Worm (Caenorhabditis elegans) whole organism, L4 larva: Measurements from ENCODE around the gene W03C9.2.

Experiments
- F10B5.3 ChIP-seq: sonication (generic microtip); optimal IDR thresholded peaks from 2 replicates; lab custom pipeline; 2016; ENCODE audit warnings: mild to moderate bottlenecking, missing genetic modification characterization, missing compliant biosample characterization
- F44E2.7 ChIP-seq: fragments of 200-800 bp; sonication (Bioruptor generic); IDR thresholded peaks from 2 replicates; pipeline ENCODE4 v2.1.2; 2022; ENCODE audit warnings: missing genetic modification characterization, missing compliant biosample characterization
- F49E8.2 ChIP-seq: sonication (generic microtip); optimal IDR thresholded peaks from 2 replicates; lab custom pipeline; 2016; ENCODE audit warnings: missing compliant biosample characterization, mild to moderate bottlenecking, missing genetic modification characterization, borderline replicate concordance
- T20F7.1 ChIP-seq: fragments of 200-800 bp; sonication (Bioruptor generic); optimal IDR thresholded peaks from 2 replicates; lab custom pipeline; 2018; ENCODE audit warnings: mild to moderate bottlenecking, missing genetic modification characterization, missing compliant biosample characterization
- T26A8.4 ChIP-seq: fragments of 200-800 bp; sonication (Bioruptor generic); IDR thresholded peaks from 2 replicates; pipeline ENCODE4 v1.3.6; 2022; ENCODE audit warnings: missing genetic modification characterization, missing compliant biosample characterization
- Y48G9A.11 ChIP-seq: fragments of 200-800 bp; sonication (Bioruptor generic); IDR thresholded peaks from 2 replicates; pipeline ENCODE4 v1.3.6; 2022; ENCODE audit warnings: missing genetic modification reagents, missing genetic modification characterization, missing compliant biosample characterization
- Y75B8A.6 ChIP-seq: fragments of 200-800 bp; sonication (Bioruptor generic); IDR thresholded peaks from 2 replicates; pipeline ENCODE4 v1.3.6; 2022; ENCODE audit warnings: missing genetic modification reagents, missing genetic modification characterization, missing compliant biosample characterization
- ZK546.5 ChIP-seq, 2 experiments: sonication (generic microtip); optimal IDR thresholded peaks; 2 replicates each; lab custom pipeline; 2017; ENCODE audit warnings: missing biosample characterization in 2 of 2, missing genetic modification characterization in 2 of 2
- aly-2 ChIP-seq: sonication (generic microtip); optimal IDR thresholded peaks from 2 replicates; lab custom pipeline; 2018; ENCODE audit warnings: missing biosample characterization, missing genetic modification characterization
- arid-1 ChIP-seq: fragments of 200-800 bp; sonication (Bioruptor generic); conservative IDR thresholded peaks from 2 replicates; pipeline ENCODE4 v1.3.6; 2022; ENCODE audit warnings: missing genetic modification reagents, missing genetic modification characterization, missing compliant biosample characterization
- ceh-32 ChIP-seq: sonication (generic microtip); optimal IDR thresholded peaks from 2 replicates; lab custom pipeline; 2016; ENCODE audit warnings: mild to moderate bottlenecking, missing genetic modification characterization, missing compliant biosample characterization; ENCODE audit not compliant: poor library complexity
- ceh-82 ChIP-seq: sonication (generic microtip); optimal IDR thresholded peaks from 2 replicates; lab custom pipeline; 2017; ENCODE audit warnings: missing biosample characterization, missing genetic modification characterization
- ctbp-1 ChIP-seq: fragments of 200-800 bp; sonication (Bioruptor generic); IDR thresholded peaks from 2 replicates; pipeline ENCODE4 v1.3.6; 2022; ENCODE audit warnings: missing genetic modification reagents, missing genetic modification characterization, missing compliant biosample characterization
- daf-12 ChIP-seq: fragments of 150-350 bp; optimal IDR thresholded peaks from 2 replicates; lab custom pipeline; 2014; ENCODE audit warnings: missing biosample characterization, missing genetic modification reagents, missing genetic modification characterization
- dmd-8 ChIP-seq: fragments of 200-800 bp; sonication (Bioruptor generic); IDR thresholded peaks from 2 replicates; pipeline ENCODE4 v1.3.6; 2022; ENCODE audit warnings: missing genetic modification characterization, missing compliant biosample characterization
- duxl-1 ChIP-seq: sonication (generic microtip); optimal IDR thresholded peaks from 2 replicates; lab custom pipeline; 2016; ENCODE audit warnings: mild to moderate bottlenecking, missing genetic modification characterization, moderate library complexity, missing compliant biosample characterization; ENCODE audit not compliant: poor library complexity
- dve-1 ChIP-seq: sonication (generic microtip); optimal IDR thresholded peaks from 2 replicates; lab custom pipeline; 2017; ENCODE audit warnings: antibody characterized with exemption, mild to moderate bottlenecking, missing genetic modification characterization, missing compliant biosample characterization; ENCODE audit not compliant: insufficient read depth
- egl-27 ChIP-seq: sonication (generic microtip); optimal IDR thresholded peaks from 3 replicates; lab custom pipeline; 2017; ENCODE audit warnings: missing biosample characterization, missing genetic modification reagents, missing genetic modification characterization
- hlh-11 ChIP-seq: fragments of 200-800 bp; sonication (Bioruptor generic); optimal IDR thresholded peaks from 2 replicates; lab custom pipeline; 2018; ENCODE audit warnings: mild to moderate bottlenecking, missing genetic modification characterization, missing compliant biosample characterization
- jun-1 ChIP-seq: fragments of 150-350 bp; optimal IDR thresholded peaks from 2 replicates; lab custom pipeline; 2014; ENCODE audit warnings: missing biosample characterization, missing genetic modification reagents, missing genetic modification characterization
- lin-1 ChIP-seq: fragments of 200-800 bp; sonication (Bioruptor generic); IDR thresholded peaks from 2 replicates; pipeline ENCODE4 v1.3.6; 2022; ENCODE audit warnings: missing genetic modification reagents, missing genetic modification characterization, missing compliant biosample characterization
- lin-13 ChIP-seq: fragments of 150-350 bp; optimal IDR thresholded peaks from 2 replicates; lab custom pipeline; 2014; ENCODE audit warnings: missing biosample characterization, missing genetic modification reagents, missing genetic modification characterization
- lin-15B ChIP-seq: fragments of 150-350 bp; sonication (generic microtip); optimal IDR thresholded peaks from 3 replicates; lab custom pipeline; 2014; ENCODE audit warnings: missing biosample characterization, missing genetic modification characterization
- lin-29 ChIP-seq: fragments of 200-800 bp; sonication (Bioruptor generic); IDR thresholded peaks from 2 replicates; pipeline ENCODE4 v1.3.6; 2022; ENCODE audit warnings: missing genetic modification reagents, missing genetic modification characterization, missing compliant biosample characterization
- lin-38 ChIP-seq: fragments of 200-800 bp; sonication (Bioruptor generic); IDR thresholded peaks from 2 replicates; pipeline ENCODE4 v1.3.6; 2022; ENCODE audit warnings: missing genetic modification reagents, missing genetic modification characterization, missing compliant biosample characterization
- lsy-2 ChIP-seq, 2 experiments: fragments of 150-350 bp in 1 of 2; sonication (generic microtip) in 1 of 2; optimal IDR thresholded peaks; 2 replicates each; lab custom pipeline; 2014 to 2017; ENCODE audit warnings: missing biosample characterization in 2 of 2, missing genetic modification characterization in 2 of 2
- mdl-1 ChIP-seq, 2 experiments: fragments of 150-350 bp in 1 of 2; sonication (generic microtip) in 1 of 2; optimal IDR thresholded peaks; 2 replicates each; lab custom pipeline; 2014 to 2017; ENCODE audit warnings: missing biosample characterization in 2 of 2, missing genetic modification characterization in 2 of 2
- mdt-29 ChIP-seq: fragments of 200-800 bp; sonication (Bioruptor generic); IDR thresholded peaks from 2 replicates; pipeline ENCODE4 v1.3.6; 2022; ENCODE audit warnings: missing genetic modification reagents, missing genetic modification characterization, missing compliant biosample characterization
- mep-1 ChIP-seq: fragments of 150-350 bp; sonication (generic microtip); optimal IDR thresholded peaks from 3 replicates; lab custom pipeline; 2014; ENCODE audit warnings: missing biosample characterization, missing genetic modification characterization
- mes-2 ChIP-seq: sonication (generic microtip); optimal IDR thresholded peaks from 2 replicates; lab custom pipeline; 2016; ENCODE audit warnings: missing genotype, mild to moderate bottlenecking, missing genetic modification characterization, missing compliant biosample characterization; ENCODE audit not compliant: poor library complexity, severe bottlenecking
- mxl-2 ChIP-seq: fragments of 200-800 bp; sonication (Bioruptor generic); conservative IDR thresholded peaks from 2 replicates; pipeline ENCODE4 v1.3.6; 2022; ENCODE audit warnings: missing genetic modification reagents, missing genetic modification characterization, missing compliant biosample characterization
- nhr-10 ChIP-seq: fragments of 150-350 bp; optimal IDR thresholded peaks from 2 replicates; lab custom pipeline; 2014; ENCODE audit warnings: missing biosample characterization, missing genetic modification characterization
- nhr-102 ChIP-seq: sonication (generic microtip); optimal IDR thresholded peaks from 2 replicates; lab custom pipeline; 2016; ENCODE audit warnings: mild to moderate bottlenecking, missing genetic modification characterization, moderate library complexity, missing compliant biosample characterization
- nhr-111 ChIP-seq: fragments of 200-800 bp; sonication (Bioruptor generic); optimal IDR thresholded peaks from 2 replicates; lab custom pipeline; 2018; ENCODE audit warnings: mild to moderate bottlenecking, missing genetic modification characterization, missing compliant biosample characterization
- nhr-42 ChIP-seq: fragments of 200-800 bp; sonication (Bioruptor generic); IDR thresholded peaks from 2 replicates; pipeline ENCODE4 v1.3.6; 2022; ENCODE audit warnings: missing genetic modification characterization, missing compliant biosample characterization
- nhr-77 ChIP-seq: fragments of 150-350 bp; optimal IDR thresholded peaks from 2 replicates; lab custom pipeline; 2014; ENCODE audit warnings: missing biosample characterization, missing genetic modification characterization
- pqm-1 ChIP-seq: sonication (generic microtip); optimal IDR thresholded peaks from 2 replicates; lab custom pipeline; 2017; ENCODE audit warnings: missing biosample characterization, missing genetic modification characterization
- saeg-2 ChIP-seq: fragments of 200-800 bp; sonication (Bioruptor generic); IDR thresholded peaks from 2 replicates; pipeline ENCODE4 v1.3.6; 2022; ENCODE audit warnings: missing genetic modification reagents, missing genetic modification characterization, missing compliant biosample characterization
- skn-1 ChIP-seq: fragments of 150-350 bp; optimal IDR thresholded peaks from 2 replicates; lab custom pipeline; 2014; ENCODE audit warnings: missing biosample characterization, missing genetic modification characterization
- spr-1 ChIP-seq: sonication (generic microtip); optimal IDR thresholded peaks from 2 replicates; lab custom pipeline; 2016; ENCODE audit warnings: mild to moderate bottlenecking, missing genetic modification characterization, missing compliant biosample characterization
- spr-3 ChIP-seq: fragments of 200-800 bp; sonication (Bioruptor generic); optimal IDR thresholded peaks from 2 replicates; lab custom pipeline; 2018; ENCODE audit warnings: mild to moderate bottlenecking, missing genetic modification characterization, missing compliant biosample characterization
- tag-97 ChIP-seq: fragments of 200-800 bp; sonication (Bioruptor generic); IDR thresholded peaks from 2 replicates; pipeline ENCODE4 v1.3.6; 2022; ENCODE audit warnings: missing genetic modification characterization, missing compliant biosample characterization
- tra-1 ChIP-seq: fragments of 200-800 bp; sonication (Bioruptor generic); IDR thresholded peaks from 2 replicates; pipeline ENCODE4 v1.3.6; 2022; ENCODE audit warnings: missing genetic modification reagents, missing genetic modification characterization, missing compliant biosample characterization
- unc-62 ChIP-seq, 3 experiments: fragments of 150-350 bp in 1 of 3; sonication (generic microtip); optimal IDR thresholded peaks in 2 of 3; peaks in 1 of 3; 1 replicate in 1 of 3; 2 replicates in 2 of 3; lab custom pipeline; 2014 to 2017; ENCODE audit warnings: missing biosample characterization in 3 of 3, missing genetic modification characterization in 3 of 3, missing genetic modification reagents in 3 of 3, missing genotype in 1 of 3
- zfp-2 ChIP-seq: sonication (generic microtip); optimal IDR thresholded peaks from 2 replicates; lab custom pipeline; 2016; ENCODE audit warnings: mild to moderate bottlenecking, missing genetic modification characterization, missing compliant biosample characterization
- zfp-3 ChIP-seq: fragments of 200-800 bp; sonication (Bioruptor generic); conservative IDR thresholded peaks from 2 replicates; pipeline ENCODE4 v1.3.6; 2022; ENCODE audit warnings: missing genetic modification reagents, missing genetic modification characterization, missing compliant biosample characterization
- zip-11 ChIP-seq: fragments of 200-800 bp; sonication (Bioruptor generic); IDR thresholded peaks from 2 replicates; pipeline ENCODE4 v1.3.6; 2022; ENCODE audit warnings: missing genetic modification characterization, missing compliant biosample characterization
- zip-2 ChIP-seq: fragments of 150-350 bp; optimal IDR thresholded peaks from 2 replicates; lab custom pipeline; 2014; ENCODE audit warnings: missing biosample characterization, missing genetic modification characterization
- ztf-11 ChIP-seq: fragments of 150-350 bp; optimal IDR thresholded peaks from 2 replicates; lab custom pipeline; 2014; ENCODE audit warnings: missing biosample characterization, missing genetic modification characterization

The W03C9.2 gene

DNA sequence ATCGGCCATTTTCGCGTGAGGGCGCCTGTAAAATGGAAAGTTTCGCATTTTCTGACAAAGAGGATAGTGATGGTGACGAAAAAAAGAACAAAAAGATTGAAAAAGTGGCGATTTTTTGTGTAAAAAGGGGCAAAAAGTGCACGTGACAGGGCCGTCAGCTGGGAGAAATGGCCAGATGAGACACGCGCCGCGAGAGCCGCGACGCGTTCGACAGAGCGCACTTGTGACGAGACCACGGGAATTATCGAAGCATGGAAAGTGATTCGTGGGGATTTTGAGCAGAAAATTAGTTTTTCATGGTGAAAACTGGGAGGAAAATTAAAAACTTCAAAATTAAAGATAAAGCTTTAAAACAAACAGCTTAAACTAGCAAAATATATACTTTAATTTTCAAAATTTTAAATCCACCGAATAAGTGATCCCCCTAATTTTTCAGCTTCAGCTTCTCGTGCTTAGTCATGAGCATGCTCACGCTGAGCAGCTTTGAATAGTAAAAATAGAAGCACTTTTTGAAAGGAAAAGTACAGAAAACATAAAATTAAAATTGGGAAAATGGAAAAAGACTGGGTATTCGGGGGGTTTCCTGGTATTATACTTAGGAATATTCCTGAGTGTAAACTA is 5.4 kb downstream of the W03C9.2 start, which contains the start of gene W03C9.5:
Gene W03C9.5 (minus strand): TSS at position 38 of the 621 bp plus-strand sequence.
- peak; percentile 65 for TF ChIP-seq nhr-102 (tag; lab: Kevin White, UChicago)
- TF ChIP-seq F49E8.2 (tag; lab: Kevin White, UChicago): no peak
- TF ChIP-seq spr-3 (GFP tag; lab: Kevin White, UChicago): peak; percentile 34
- TF ChIP-seq dve-1 (tag; lab: Kevin White, UChicago): peak; percentile 97
- TF ChIP-seq nhr-111: no peak
- TF ChIP-seq mes-2 (tag; lab: Kevin White, UChicago): peak; percentile 97
- peak; percentile 97 for TF ChIP-seq lin-13
- no peak for TF ChIP-seq saeg-2
- no peak for TF ChIP-seq tag-97 (GFP tag; lab: Robert Waterston, UW)
- TF ChIP-seq lin-1 (GFP tag; lab: Robert Waterston, UW): peak; percentile 64; the same call in 1 of the 2 replicates
- no peak for TF ChIP-seq ceh-32 (tag; lab: Kevin White, UChicago)
- peak; percentile 85 for TF ChIP-seq Y48G9A.11 (GFP tag; lab: Robert Waterston, UW)
- TF ChIP-seq spr-1 (tag; lab: Kevin White, UChicago): peak; percentile 83
- TF ChIP-seq lin-29 (GFP tag; lab: Robert Waterston, UW): peak; percentile 73; the same call in 1 of the 2 replicates
- no peak for TF ChIP-seq aly-2 (tag; lab: Kevin White, UChicago)
- TF ChIP-seq ceh-82 (tag; lab: Kevin White, UChicago): no peak
- peak; percentile 81 for TF ChIP-seq lin-15B
- TF ChIP-seq T26A8.4 (GFP tag; lab: Robert Waterston, UW): peak; percentile 62
- TF ChIP-seq zfp-3 (GFP tag; lab: Robert Waterston, UW): peak; percentile 82
- peak in 1 of 2 experiments; percentile 78 for TF ChIP-seq unc-62 (GFP tag; optimal IDR thresholded peaks at IDR 0.05 in 1 of 2; lab: Kevin White, UChicago)
- no peak for TF ChIP-seq unc-62 (tag; optimal IDR thresholded peaks at IDR 0.05; lab: Kevin White, UChicago)
- TF ChIP-seq tra-1 (GFP tag; lab: Robert Waterston, UW): peak; percentile 75; the same call in 1 of the 2 replicates
- no peak for TF ChIP-seq pqm-1 (tag; lab: Kevin White, UChicago)
- TF ChIP-seq nhr-77 (tag; lab: Kevin White, UChicago): peak; percentile 97
- TF ChIP-seq ztf-11 (tag; lab: Kevin White, UChicago): no peak
- TF ChIP-seq F44E2.7 (GFP tag; lab: Robert Waterston, UW): no peak
- no peak for TF ChIP-seq egl-27 (tag; lab: Kevin White, UChicago)
- TF ChIP-seq jun-1: peak; percentile 84
- peak; percentile 98 for TF ChIP-seq lin-38 (GFP tag; lab: Robert Waterston, UW)
- TF ChIP-seq mxl-2: peak; percentile 80; the same call in 1 of the 2 replicates
- TF ChIP-seq ctbp-1 (GFP tag; lab: Robert Waterston, UW): peak; percentile 49; the same call in 1 of the 2 replicates
- peak; percentile 85; the same call in 1 of the 2 replicates for TF ChIP-seq nhr-42 (GFP tag; lab: Robert Waterston, UW)
- peak; percentile 77 for TF ChIP-seq arid-1
- TF ChIP-seq zip-11 (GFP tag; lab: Robert Waterston, UW): no peak
- peak; percentile 97 for TF ChIP-seq mep-1
- TF ChIP-seq T20F7.1 (GFP tag; lab: Kevin White, UChicago): peak; percentile 91
- peak; percentile 80 to 98 for TF ChIP-seq mdl-1 (tag; optimal IDR thresholded peaks at IDR 0.05; lab: Kevin White, UChicago)
- peak; percentile 100 for TF ChIP-seq hlh-11
- TF ChIP-seq mdt-29 (GFP tag; lab: Robert Waterston, UW): peak; percentile 81
- TF ChIP-seq ZK546.5 (tag; optimal IDR thresholded peaks at IDR 0.05; lab: Kevin White, UChicago): peak; percentile 7 to 70
- TF ChIP-seq lsy-2 (tag; optimal IDR thresholded peaks at IDR 0.05; lab: Kevin White, UChicago): peak; percentile 84 to 94
- TF ChIP-seq dmd-8 (GFP tag; lab: Robert Waterston, UW): no peak
- peak; percentile 64 for TF ChIP-seq nhr-10
- peak; percentile 82 for TF ChIP-seq zfp-2
- no peak for TF ChIP-seq F10B5.3 (tag; lab: Kevin White, UChicago)
- TF ChIP-seq duxl-1 (tag; lab: Kevin White, UChicago): no peak
- TF ChIP-seq daf-12 (tag; lab: Kevin White, UChicago): no peak
- TF ChIP-seq zip-2 (tag; lab: Kevin White, UChicago): peak; percentile 20
- peak; percentile 85; the same call in 1 of the 2 replicates for TF ChIP-seq Y75B8A.6 (GFP tag; lab: Robert Waterston, UW)
- peak; percentile 39 for TF ChIP-seq skn-1 (tag; lab: Kevin White, UChicago)
